Worm (Caenorhabditis elegans) whole organism, late embryonic: Measurements from ENCODE around the gene B0403.3.

Experiments
- C08G9.2 ChIP-seq: sonication (generic microtip); optimal IDR thresholded peaks from 2 replicates; lab custom pipeline; 2016; ENCODE audit warnings: mild to moderate bottlenecking, missing genetic modification characterization, moderate library complexity, missing compliant biosample characterization
- C38D4.7 ChIP-seq: fragments of 200-800 bp; sonication (Bioruptor generic); optimal IDR thresholded peaks from 2 replicates; lab custom pipeline; 2018; ENCODE audit warnings: mild to moderate bottlenecking, missing genetic modification characterization, moderate library complexity, missing compliant biosample characterization
- K02D7.2 ChIP-seq: sonication (generic microtip); optimal IDR thresholded peaks from 2 replicates; lab custom pipeline; 2017; ENCODE audit warnings: mild to moderate bottlenecking, missing genetic modification characterization, missing compliant biosample characterization
- Y22D7AL.16 ChIP-seq: sonication (generic microtip); optimal IDR thresholded peaks from 2 replicates; lab custom pipeline; 2016; ENCODE audit warnings: missing genetic modification characterization, missing compliant biosample characterization
- ama-1 ChIP-seq: fragments of 150-350 bp; optimal IDR thresholded peaks from 2 replicates; lab custom pipeline; 2014
- ceh-14 ChIP-seq: sonication (generic microtip); optimal IDR thresholded peaks from 2 replicates; lab custom pipeline; 2016; ENCODE audit warnings: missing genotype, missing genetic modification characterization, missing compliant biosample characterization
- ceh-19 ChIP-seq: fragments of 200-800 bp; sonication (Bioruptor generic); optimal IDR thresholded peaks from 2 replicates; lab custom pipeline; 2018; ENCODE audit warnings: mild to moderate bottlenecking, missing genetic modification characterization, missing compliant biosample characterization
- ceh-2 ChIP-seq: sonication (generic microtip); optimal IDR thresholded peaks from 2 replicates; lab custom pipeline; 2016; ENCODE audit warnings: missing genotype, missing genetic modification characterization, missing compliant biosample characterization
- ceh-30 ChIP-seq: fragments of 150-350 bp; optimal IDR thresholded peaks from 2 replicates; lab custom pipeline; 2014; ENCODE audit warnings: missing biosample characterization, missing genetic modification characterization
- ceh-31 ChIP-seq: sonication (generic microtip); optimal IDR thresholded peaks from 2 replicates; lab custom pipeline; 2016; ENCODE audit warnings: missing genetic modification characterization, missing compliant biosample characterization
- ceh-34 ChIP-seq: sonication (generic microtip); optimal IDR thresholded peaks from 2 replicates; lab custom pipeline; 2016; ENCODE audit warnings: mild to moderate bottlenecking, missing genetic modification characterization, missing compliant biosample characterization
- ceh-45 ChIP-seq: fragments of 200-800 bp; sonication (Bioruptor generic); IDR thresholded peaks from 2 replicates; pipeline ENCODE4 v1.3.6; 2022; ENCODE audit warnings: missing genetic modification reagents, missing genetic modification characterization, missing compliant biosample characterization
- ceh-48 ChIP-seq: sonication (generic microtip); optimal IDR thresholded peaks from 2 replicates; lab custom pipeline; 2016; ENCODE audit warnings: missing genetic modification characterization, inconsistent platforms, missing compliant biosample characterization
- ceh-6 ChIP-seq: fragments of 200-800 bp; sonication (Bioruptor generic); optimal IDR thresholded peaks from 2 replicates; lab custom pipeline; 2018; ENCODE audit warnings: mild to moderate bottlenecking, missing genetic modification characterization, missing compliant biosample characterization
- che-1 ChIP-seq: sonication (generic microtip); optimal IDR thresholded peaks from 2 replicates; lab custom pipeline; 2016; ENCODE audit warnings: mild to moderate bottlenecking, missing genetic modification characterization, missing compliant biosample characterization
- dmd-4 ChIP-seq: sonication (generic microtip); optimal IDR thresholded peaks from 2 replicates; lab custom pipeline; 2016; ENCODE audit warnings: borderline replicate concordance, missing genetic modification characterization, missing compliant biosample characterization
- dve-1 ChIP-seq: sonication (generic microtip); optimal IDR thresholded peaks from 2 replicates; lab custom pipeline; 2017; ENCODE audit warnings: antibody characterized with exemption, mild to moderate bottlenecking, missing genetic modification characterization, missing compliant biosample characterization
- elt-4 ChIP-seq: sonication (generic microtip); optimal IDR thresholded peaks from 2 replicates; lab custom pipeline; 2016; ENCODE audit warnings: missing genetic modification characterization, missing compliant biosample characterization
- ets-4 ChIP-seq: sonication (generic microtip); optimal IDR thresholded peaks from 2 replicates; lab custom pipeline; 2016; ENCODE audit warnings: missing genetic modification characterization, missing compliant biosample characterization
- eyg-1 ChIP-seq: sonication (generic microtip); optimal IDR thresholded peaks from 2 replicates; lab custom pipeline; 2016; ENCODE audit warnings: missing genotype, missing genetic modification characterization, missing compliant biosample characterization
- fkh-10 ChIP-seq: fragments of 150-350 bp; optimal IDR thresholded peaks from 2 replicates; lab custom pipeline; 2014; ENCODE audit warnings: missing biosample characterization, missing genetic modification reagents, missing genetic modification characterization
- fkh-6 ChIP-seq: sonication (generic microtip); optimal IDR thresholded peaks from 2 replicates; lab custom pipeline; 2016; ENCODE audit warnings: missing genetic modification characterization, missing compliant biosample characterization
- hlh-15 ChIP-seq: sonication (generic microtip); optimal IDR thresholded peaks from 2 replicates; lab custom pipeline; 2016; ENCODE audit warnings: missing genetic modification characterization, missing compliant biosample characterization
- hlh-30 ChIP-seq: sonication (generic microtip); optimal IDR thresholded peaks from 2 replicates; lab custom pipeline; 2017; ENCODE audit warnings: antibody characterized with exemption, missing genetic modification characterization, missing compliant biosample characterization; ENCODE audit not compliant: insufficient read depth
- hlh-8 ChIP-seq: sonication (generic microtip); optimal IDR thresholded peaks from 2 replicates; lab custom pipeline; 2016; ENCODE audit warnings: missing genotype, missing genetic modification characterization, missing compliant biosample characterization
- lim-6 ChIP-seq: sonication (generic microtip); optimal IDR thresholded peaks from 2 replicates; lab custom pipeline; 2016; ENCODE audit warnings: missing genetic modification characterization, missing compliant biosample characterization
- lin-11 ChIP-seq: fragments of 200-800 bp; sonication (Bioruptor generic); optimal IDR thresholded peaks from 2 replicates; lab custom pipeline; 2018; ENCODE audit warnings: mild to moderate bottlenecking, missing genetic modification characterization, missing compliant biosample characterization
- nfya-1 ChIP-seq: sonication (generic microtip); optimal IDR thresholded peaks from 2 replicates; lab custom pipeline; 2017; ENCODE audit warnings: missing genetic modification characterization, mild to moderate bottlenecking, missing compliant biosample characterization, antibody characterized with exemption, moderate library complexity
- nhr-11 ChIP-seq: fragments of 150-350 bp; optimal IDR thresholded peaks from 2 replicates; lab custom pipeline; 2014; ENCODE audit warnings: missing biosample characterization, missing genetic modification characterization
- nhr-232 ChIP-seq: sonication (generic microtip); optimal IDR thresholded peaks from 2 replicates; lab custom pipeline; 2016; ENCODE audit warnings: missing genetic modification characterization, missing compliant biosample characterization
- odd-2 ChIP-seq: sonication (generic microtip); optimal IDR thresholded peaks from 2 replicates; lab custom pipeline; 2017; ENCODE audit warnings: antibody characterized with exemption, mild to moderate bottlenecking, missing genetic modification characterization, missing compliant biosample characterization
- pag-3 ChIP-seq: sonication (generic microtip); optimal IDR thresholded peaks from 2 replicates; lab custom pipeline; 2016; ENCODE audit warnings: missing compliant biosample characterization, missing genetic modification characterization, borderline replicate concordance
- pax-1 ChIP-seq: fragments of 150-350 bp; optimal IDR thresholded peaks from 2 replicates; lab custom pipeline; 2014; ENCODE audit warnings: missing biosample characterization, missing genetic modification characterization
- pqm-1 ChIP-seq: sonication (generic microtip); optimal IDR thresholded peaks from 2 replicates; lab custom pipeline; 2016; ENCODE audit warnings: missing genetic modification characterization, missing compliant biosample characterization
- pros-1 ChIP-seq: fragments of 150-350 bp; optimal IDR thresholded peaks from 2 replicates; lab custom pipeline; 2014; ENCODE audit warnings: missing biosample characterization, missing genetic modification reagents, missing genetic modification characterization
- ref-2 ChIP-seq: sonication (generic microtip); optimal IDR thresholded peaks from 2 replicates; lab custom pipeline; 2016; ENCODE audit warnings: missing genetic modification characterization, missing compliant biosample characterization
- rnt-1 ChIP-seq: sonication (generic microtip); optimal IDR thresholded peaks from 2 replicates; lab custom pipeline; 2016; ENCODE audit warnings: missing genetic modification characterization, missing compliant biosample characterization
- sdc-2 ChIP-seq: sonication (generic microtip); optimal IDR thresholded peaks from 2 replicates; lab custom pipeline; 2016; ENCODE audit warnings: missing genotype, missing genetic modification characterization, missing compliant biosample characterization
- sox-2 ChIP-seq: fragments of 200-800 bp; sonication (Bioruptor generic); IDR thresholded peaks from 2 replicates; pipeline ENCODE4 v1.3.6; 2022; ENCODE audit warnings: missing genetic modification reagents, missing genetic modification characterization, missing compliant biosample characterization
- sox-4 ChIP-seq: sonication (generic microtip); optimal IDR thresholded peaks from 2 replicates; lab custom pipeline; 2017; ENCODE audit warnings: mild to moderate bottlenecking, missing genetic modification characterization, inconsistent platforms, missing compliant biosample characterization
- syd-9 ChIP-seq: sonication (generic microtip); optimal IDR thresholded peaks from 2 replicates; lab custom pipeline; 2016; ENCODE audit warnings: mild to moderate bottlenecking, missing genetic modification characterization, moderate library complexity, missing compliant biosample characterization
- tbx-2 ChIP-seq: sonication (generic microtip); optimal IDR thresholded peaks from 2 replicates; lab custom pipeline; 2016; ENCODE audit warnings: missing genetic modification characterization, missing compliant biosample characterization
- unc-55 ChIP-seq: sonication (generic microtip); optimal IDR thresholded peaks from 2 replicates; lab custom pipeline; 2017; ENCODE audit warnings: missing biosample characterization, missing genetic modification reagents, missing genetic modification characterization
- unc-86 ChIP-seq: sonication (generic microtip); optimal IDR thresholded peaks from 2 replicates; lab custom pipeline; 2016; ENCODE audit warnings: missing genetic modification characterization, missing compliant biosample characterization
- zip-5 ChIP-seq: sonication (generic microtip); optimal IDR thresholded peaks from 2 replicates; lab custom pipeline; 2016; ENCODE audit warnings: missing genetic modification characterization, missing compliant biosample characterization

B0403.3 gene

DNA sequence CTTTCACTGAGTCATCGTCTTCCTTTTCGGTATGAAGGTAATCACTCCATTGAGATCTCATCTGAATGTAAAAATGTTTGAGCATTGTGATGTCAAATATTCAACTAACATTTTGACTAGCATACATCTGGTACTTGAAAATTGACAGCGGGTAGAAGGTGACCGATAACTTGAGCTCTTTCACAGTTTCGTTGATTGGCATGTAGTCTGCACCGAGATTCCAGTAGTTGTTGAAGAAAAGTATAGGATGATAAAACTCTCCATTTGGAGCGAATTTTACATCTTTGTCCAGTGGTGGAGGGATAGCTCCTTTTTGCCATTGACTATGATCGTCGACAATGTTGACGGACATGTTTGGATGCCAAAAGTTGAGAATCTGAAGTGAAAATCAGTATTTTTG lies 35.9 kb upstream of the B0403.3 start:
- no peak for TF ChIP-seq ama-1 (lab: Kevin White, UChicago)
- no peak for TF ChIP-seq pqm-1 (tag; lab: Kevin White, UChicago)
- no peak for TF ChIP-seq ets-4
- TF ChIP-seq odd-2 (tag; lab: Kevin White, UChicago) = no peak
- no peak for TF ChIP-seq tbx-2 (tag; lab: Kevin White, UChicago)
- TF ChIP-seq elt-4 = no peak
- TF ChIP-seq unc-86 (tag; lab: Kevin White, UChicago) = no peak
- no peak for TF ChIP-seq ref-2 (tag; lab: Kevin White, UChicago)
- TF ChIP-seq sdc-2 = no peak
- TF ChIP-seq ceh-2 = no peak
- no peak for TF ChIP-seq ceh-19
- TF ChIP-seq pax-1 (tag; lab: Kevin White, UChicago) = no peak
- no peak for TF ChIP-seq lin-11 (tag; lab: Kevin White, UChicago)

DNA sequence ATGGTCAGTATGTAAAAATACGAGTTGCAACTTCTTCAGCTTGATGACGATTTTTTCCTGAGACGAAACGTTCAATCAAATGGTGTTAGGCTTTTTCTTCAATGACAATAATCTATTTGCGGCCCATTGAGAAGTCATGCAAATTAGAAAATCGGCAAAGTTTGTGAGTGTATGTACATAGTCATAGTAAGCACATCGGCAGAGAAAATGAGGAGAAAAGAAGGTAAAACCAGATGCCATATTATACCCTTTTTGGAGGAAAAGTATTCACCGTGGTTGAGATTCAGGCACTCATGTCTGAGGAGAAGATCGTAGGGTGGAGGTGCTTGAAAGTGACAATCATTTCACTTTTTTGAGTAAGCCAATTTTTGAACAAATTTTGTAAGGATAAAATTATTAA lies 33.2 kb upstream of the B0403.3 start, which contains the start of gene C36B7.5:
Gene C36B7.5 (minus strand): TSS at position 101 of the 400 bp plus-strand sequence.
- TF ChIP-seq lim-6 (tag; lab: Kevin White, UChicago) (no peak), ceh-30 (tag; lab: Kevin White, UChicago) (no peak), C08G9.2 (no peak), ceh-6 (no peak), pros-1 (tag; lab: Kevin White, UChicago) (no peak)

ce11 chrX:7085912-7086311 lies 22.8 kb upstream of the B0403.3 start, which contains the start of gene C36B7.4:
C36B7.4 (minus strand) TSS chrX:7086012.
- no peak for TF ChIP-seq ref-2 (tag; lab: Kevin White, UChicago)
- TF ChIP-seq pax-1 (tag; lab: Kevin White, UChicago) = no peak
- TF ChIP-seq odd-2 (tag; lab: Kevin White, UChicago) = no peak
- TF ChIP-seq pqm-1 (tag; lab: Kevin White, UChicago) = no peak

ce11 chrX:7085067-7085466 lies 21.9 kb upstream of the B0403.3 start, which contains the start of gene Y1B5A.1:
Y1B5A.1 (plus strand) TSS chrX:7085367.
- TF ChIP-seq eyg-1 (tag; lab: Kevin White, UChicago) = no peak
- no peak for TF ChIP-seq hlh-30 (tag; lab: Kevin White, UChicago)
- TF ChIP-seq ceh-14 = no peak
- TF ChIP-seq ceh-34 = no peak
- no peak for TF ChIP-seq sox-4 (tag; lab: Kevin White, UChicago)
- TF ChIP-seq elt-4 = no peak
- no peak for TF ChIP-seq hlh-15
- no peak for TF ChIP-seq nhr-11
- TF ChIP-seq dmd-4 (tag; lab: Kevin White, UChicago) = no peak
- no peak for TF ChIP-seq C38D4.7 (GFP tag; lab: Kevin White, UChicago)
- TF ChIP-seq ceh-45 (GFP tag; lab: Robert Waterston, UW) = no peak
- TF ChIP-seq rnt-1 (tag; lab: Kevin White, UChicago) = no peak
- no peak for TF ChIP-seq syd-9 (tag; lab: Kevin White, UChicago)
- TF ChIP-seq pqm-1 (tag; lab: Kevin White, UChicago) = no peak
- TF ChIP-seq pag-3 (tag; lab: Kevin White, UChicago) = no peak
- no peak for TF ChIP-seq C08G9.2
- no peak for TF ChIP-seq pax-1 (tag; lab: Kevin White, UChicago)
- TF ChIP-seq ceh-19 = no peak
- no peak for TF ChIP-seq K02D7.2

- TF ChIP-seq che-1 (tag; lab: Kevin White, UChicago) (no peak), Y22D7AL.16 (tag; lab: Kevin White, UChicago) (no peak), elt-4 (no peak), fkh-10 (GFP tag; lab: Kevin White, UChicago) (no peak), hlh-30 (tag; lab: Kevin White, UChicago) (no peak), C38D4.7 (GFP tag; lab: Kevin White, UChicago) (no peak), sox-2 (GFP tag; lab: Robert Waterston, UW) (no peak), hlh-8 (tag; lab: Kevin White, UChicago) (no peak), zip-5 (tag; lab: Kevin White, UChicago) (no peak), ceh-48 (no peak), unc-55 (GFP tag; lab: Kevin White, UChicago) (no peak), lim-6 (tag; lab: Kevin White, UChicago) (no peak), dve-1 (no peak), fkh-6 (tag; lab: Kevin White, UChicago) (no peak), ceh-31 (tag; lab: Kevin White, UChicago) (no peak), eyg-1 (tag; lab: Kevin White, UChicago) (no peak), nfya-1 (tag; lab: Kevin White, UChicago) (no peak), nhr-232 (tag; lab: Kevin White, UChicago) (no peak), sdc-2 (no peak)
Measured at ce11 chrX:7076485-7076884, 13.3 kb upstream of the B0403.3 start.
